Fruit fly (Drosophila melanogaster) whole organism, prepupa: ENCODE measurements around the gene Ripalpha.

Experiments
- CG6808 ChIP-seq: fragments of 200-800 bp; sonication (Bioruptor generic); optimal IDR thresholded peaks from 3 replicates; lab custom pipeline; 2017; ENCODE audit warnings: missing biosample characterization, missing genetic modification characterization, mild to moderate bottlenecking, moderate library complexity, missing genetic modification reagents
- Hr38 ChIP-seq: sonication (Bioruptor generic); optimal IDR thresholded peaks from 2 replicates; lab custom pipeline; 2016; ENCODE audit warnings: missing biosample characterization, missing genetic modification characterization

- TF ChIP-seq Hr38 (GFP tag; lab: Kevin White, UChicago) (no peak), CG6808 (GFP tag; lab: Kevin White, UChicago) (no peak)
These were observed 25.5 kb upstream of the Ripalpha start for dm6 chr2L:10226213-10226723.
